Worm (Caenorhabditis elegans): Measurements from ENCODE around the gene C33G8.13.

Gene C33G8.13

DNA sequence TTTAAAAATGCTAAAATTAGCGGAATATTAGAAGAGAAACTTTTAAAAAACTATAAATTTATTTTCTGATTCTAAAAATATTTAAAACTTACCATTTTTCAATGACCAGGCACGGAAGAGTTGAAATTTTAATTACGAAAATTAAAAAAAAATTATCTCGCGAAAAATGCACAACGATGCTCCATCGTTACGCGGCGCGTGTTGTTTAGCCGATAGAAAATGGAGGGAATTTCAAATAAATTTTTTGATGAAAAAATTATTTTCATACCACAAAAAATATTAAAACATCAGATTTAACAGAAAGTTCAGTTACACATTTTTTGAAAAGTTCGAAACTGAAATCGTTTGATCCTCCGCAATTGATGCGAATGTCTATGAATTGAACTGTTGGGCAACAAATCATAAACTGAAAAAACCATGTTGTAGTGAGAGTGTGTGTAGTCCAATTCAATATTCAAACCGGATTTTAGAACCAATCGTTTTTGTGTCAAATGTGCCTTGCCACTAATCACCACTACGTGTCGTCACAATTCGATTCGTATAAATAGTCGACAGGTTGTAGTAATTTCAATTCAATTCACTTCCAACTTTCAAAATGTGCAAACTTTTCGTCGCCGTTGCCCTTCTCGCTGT, 35.5 kb upstream of the C33G8.13 start, which contains the start of the genes tofu-2 and spig-1:
tofu-2 (minus strand) TSS at position 116 of the 633 bp plus-strand sequence.
spig-1 (plus strand) TSS at position 583 of the 633 bp plus-strand sequence.
- TF ChIP-seq tbx-37 (GFP tag; conservative IDR thresholded peaks at IDR 0.05) (no peak), ceh-36 (tag; optimal IDR thresholded peaks at IDR 0.05) (no peak), hnd-1 (tag; optimal IDR thresholded peaks at IDR 0.05) (no peak), pes-1 (GFP tag; IDR thresholded peaks at IDR 0.05) (no peak), hmg-4 (GFP tag; optimal IDR thresholded peaks at IDR 0.05) (no peak), tra-4 (tag; optimal IDR thresholded peaks at IDR 0.05) (no peak), sea-1 (GFP tag; conservative IDR thresholded peaks at IDR 0.05) (no peak), B0310.2 (tag; optimal IDR thresholded peaks at IDR 0.05) (no peak), ceh-13 (GFP tag; optimal IDR thresholded peaks at IDR 0.05) (no peak), ets-7 (tag; optimal IDR thresholded peaks at IDR 0.05) (no peak), ama-1 (optimal IDR thresholded peaks at IDR 0.05) (no peak), F13C5.2 (tag; optimal IDR thresholded peaks at IDR 0.05) (no peak), aly-1 (tag; optimal IDR thresholded peaks at IDR 0.05) (no peak), hmbx-1 (tag; optimal IDR thresholded peaks at IDR 0.05) (no peak), flt-1 (GFP tag; IDR thresholded peaks at IDR 0.05) (no peak), tbx-11 (GFP tag; IDR thresholded peaks at IDR 0.05) (no peak)

DNA sequence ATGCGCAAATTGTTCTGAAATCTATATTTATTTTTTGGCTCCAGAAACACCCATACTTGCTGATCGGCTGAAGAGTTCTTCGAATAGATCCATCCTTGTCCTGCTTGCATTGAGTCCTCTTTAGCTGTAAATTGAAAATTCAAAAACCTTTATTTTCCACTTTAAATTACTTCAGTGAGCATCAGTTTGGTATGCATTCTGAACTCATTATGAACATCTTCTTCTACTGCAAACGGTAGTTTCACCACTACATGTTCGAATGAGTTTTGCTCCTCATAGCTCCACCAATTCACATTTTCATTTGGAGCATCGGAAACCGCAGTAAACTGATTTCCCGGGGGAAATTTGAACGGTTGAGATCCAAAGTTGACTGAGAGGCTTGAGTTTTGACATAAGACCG, 34.4 kb upstream of the C33G8.13 start:
- TF ChIP-seq ceh-36 (tag; optimal IDR thresholded peaks at IDR 0.05) (no peak), tbx-11 (GFP tag; IDR thresholded peaks at IDR 0.05) (no peak), ama-1 (optimal IDR thresholded peaks at IDR 0.05) (no peak), tbx-37 (GFP tag; conservative IDR thresholded peaks at IDR 0.05) (no peak), hmbx-1 (tag; optimal IDR thresholded peaks at IDR 0.05) (no peak), ets-7 (tag; optimal IDR thresholded peaks at IDR 0.05) (no peak), flt-1 (GFP tag; IDR thresholded peaks at IDR 0.05) (no peak), tra-4 (tag; optimal IDR thresholded peaks at IDR 0.05) (no peak), scrt-1 (GFP tag; IDR thresholded peaks at IDR 0.05) (no peak), F13C5.2 (tag; optimal IDR thresholded peaks at IDR 0.05) (no peak), ceh-13 (GFP tag; optimal IDR thresholded peaks at IDR 0.05) (no peak), hmg-4 (GFP tag; optimal IDR thresholded peaks at IDR 0.05) (no peak)

DNA sequence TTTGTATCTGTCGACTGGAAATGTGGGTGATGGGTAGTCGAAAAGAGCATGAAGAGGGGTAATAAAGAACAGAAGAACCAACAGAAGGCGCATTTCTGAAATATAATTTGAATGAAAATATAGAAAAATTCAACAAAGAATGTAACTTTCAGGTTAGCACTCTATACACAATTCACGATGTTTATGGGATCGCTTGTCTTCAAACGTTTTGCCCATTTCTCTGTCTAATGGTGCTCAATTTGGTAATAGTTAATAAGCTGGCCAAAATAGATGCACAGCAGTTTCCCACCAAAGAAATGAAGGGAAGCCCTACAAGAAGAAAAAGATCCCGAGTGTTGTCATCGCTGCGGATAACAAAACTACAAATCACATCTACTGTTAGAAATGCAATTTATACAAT, 31.7 kb upstream of the C33G8.13 start, which contains the start of gene F20A1.8:
F20A1.8 (minus strand) TSS at position 101 of the 400 bp plus-strand sequence.
- no peak for TF ChIP-seq flt-1 (GFP tag; IDR thresholded peaks at IDR 0.05)

DNA sequence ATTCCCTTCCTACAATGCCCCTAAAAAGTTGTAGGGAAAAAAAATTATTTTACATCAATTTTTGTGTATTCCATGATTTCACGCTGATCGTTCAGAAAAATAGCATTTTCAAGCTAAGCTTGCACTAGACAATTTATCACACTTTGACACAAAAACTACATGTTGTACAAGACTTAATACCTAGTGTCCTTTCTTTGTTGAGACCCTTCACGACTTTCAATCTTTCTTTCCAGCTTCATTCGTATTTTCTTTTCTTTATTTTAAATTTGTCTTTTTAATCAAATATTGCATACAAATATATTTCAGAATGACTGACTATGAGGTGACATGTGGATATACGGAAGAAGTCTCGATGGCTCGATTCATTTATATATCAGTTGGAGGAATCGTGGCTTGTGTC, 30.2 kb upstream of the C33G8.13 start, which contains the start of gene F20A1.2:
F20A1.2 (plus strand) TSS at position 301 of the 400 bp plus-strand sequence.
- TF ChIP-seq sea-1 (GFP tag; conservative IDR thresholded peaks at IDR 0.05), result no peak
- TF ChIP-seq F13C5.2 (tag; optimal IDR thresholded peaks at IDR 0.05), result no peak
- no peak for TF ChIP-seq B0310.2 (tag; optimal IDR thresholded peaks at IDR 0.05)
- TF ChIP-seq flt-1 (GFP tag; IDR thresholded peaks at IDR 0.05), result no peak
- no peak for TF ChIP-seq ets-7 (tag; optimal IDR thresholded peaks at IDR 0.05)
- no peak for TF ChIP-seq scrt-1 (GFP tag; IDR thresholded peaks at IDR 0.05)
- TF ChIP-seq tra-4 (tag; optimal IDR thresholded peaks at IDR 0.05), result no peak
- no peak for TF ChIP-seq ceh-36 (tag; optimal IDR thresholded peaks at IDR 0.05)
- TF ChIP-seq aly-1 (tag; optimal IDR thresholded peaks at IDR 0.05), result no peak
- TF ChIP-seq ama-1 (optimal IDR thresholded peaks at IDR 0.05), result no peak
- TF ChIP-seq hmbx-1 (tag; optimal IDR thresholded peaks at IDR 0.05), result no peak
- no peak for TF ChIP-seq pes-1 (GFP tag; IDR thresholded peaks at IDR 0.05)
- no peak for TF ChIP-seq ceh-13 (GFP tag; optimal IDR thresholded peaks at IDR 0.05)
- no peak for TF ChIP-seq tbx-37 (GFP tag; conservative IDR thresholded peaks at IDR 0.05)

DNA sequence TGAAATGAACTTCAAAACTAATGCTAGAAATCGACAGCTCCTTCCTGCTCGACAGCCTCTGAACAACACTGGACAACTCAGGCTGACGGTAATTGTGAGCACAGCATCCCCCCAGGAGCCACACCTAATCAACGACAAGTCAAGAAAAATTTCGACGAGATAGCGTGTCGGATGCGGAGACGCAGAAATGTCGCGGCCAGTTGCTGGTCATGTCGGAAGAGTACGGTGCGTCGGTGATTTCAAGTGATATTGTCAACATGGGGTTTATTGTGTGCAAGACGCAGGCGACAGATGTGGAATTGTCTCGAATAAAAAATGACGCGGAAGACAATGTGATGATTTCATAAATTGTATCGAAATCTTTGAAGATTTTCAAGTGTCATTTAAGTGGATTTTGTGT, 20.7 kb upstream of the C33G8.13 start, which contains the start of gene twk-11:
twk-11 (minus strand) TSS at position 101 of the 400 bp plus-strand sequence.
- TF ChIP-seq tbx-11 (GFP tag; IDR thresholded peaks at IDR 0.05) (no peak), F13C5.2 (tag; optimal IDR thresholded peaks at IDR 0.05) (no peak), sea-1 (GFP tag; conservative IDR thresholded peaks at IDR 0.05) (no peak), tra-4 (tag; optimal IDR thresholded peaks at IDR 0.05) (no peak), hnd-1 (tag; optimal IDR thresholded peaks at IDR 0.05) (no peak), tbx-37 (GFP tag; conservative IDR thresholded peaks at IDR 0.05) (no peak), ceh-36 (tag; optimal IDR thresholded peaks at IDR 0.05) (no peak), hmbx-1 (tag; optimal IDR thresholded peaks at IDR 0.05) (no peak), pes-1 (GFP tag; IDR thresholded peaks at IDR 0.05) (no peak)

DNA sequence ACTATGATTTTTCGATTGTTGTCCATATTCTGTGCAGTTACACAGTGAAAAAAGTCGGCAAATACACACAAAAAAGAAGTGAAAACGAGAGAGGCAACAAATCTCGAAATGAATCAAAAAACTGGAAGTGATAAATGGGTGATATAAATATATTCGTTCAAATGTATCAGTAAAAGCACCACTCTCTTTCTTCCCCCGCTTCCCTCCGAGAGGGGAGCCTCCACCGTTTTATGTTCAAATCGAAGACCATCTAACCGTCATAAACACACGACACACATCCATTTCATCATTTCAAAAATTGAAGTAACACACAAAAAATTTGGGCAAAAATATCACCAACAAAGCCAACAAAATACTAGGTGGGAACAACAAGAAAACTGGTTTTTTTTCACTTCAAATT, 11.3 kb upstream of the C33G8.13 start, which contains the start of gene F20A1.6:
F20A1.6 (minus strand) TSS at position 101 of the 400 bp plus-strand sequence.
- TF ChIP-seq tbx-11 (GFP tag; IDR thresholded peaks at IDR 0.05) (no peak), aly-1 (tag; optimal IDR thresholded peaks at IDR 0.05) (no peak), sea-1 (GFP tag; conservative IDR thresholded peaks at IDR 0.05) (no peak), hmg-4 (GFP tag; optimal IDR thresholded peaks at IDR 0.05) (no peak), ceh-36 (tag; optimal IDR thresholded peaks at IDR 0.05) (no peak), ets-7 (tag; optimal IDR thresholded peaks at IDR 0.05) (no peak)

DNA sequence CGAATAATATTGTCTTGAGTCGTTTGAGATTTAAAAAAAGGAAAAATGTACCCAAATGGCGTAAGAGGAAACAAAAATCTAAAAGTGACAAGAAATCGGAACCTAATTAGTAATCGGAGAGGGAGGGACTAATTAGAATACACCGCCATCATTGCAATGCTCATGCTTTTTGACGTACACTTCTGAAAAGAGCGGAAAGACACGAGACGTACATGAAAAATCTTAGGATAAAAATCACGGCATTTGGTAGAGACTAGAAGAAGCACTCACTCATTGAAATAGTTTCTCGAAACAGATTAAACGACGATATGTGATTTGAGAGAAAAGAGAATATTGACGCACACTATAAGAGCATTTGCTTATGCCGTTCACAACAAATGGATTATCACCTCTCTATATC, 7.2 kb upstream of the C33G8.13 start:
- TF ChIP-seq sea-1 (GFP tag; conservative IDR thresholded peaks at IDR 0.05) (no peak), hnd-1 (tag; optimal IDR thresholded peaks at IDR 0.05) (no peak), tra-4 (tag; optimal IDR thresholded peaks at IDR 0.05) (no peak), ama-1 (optimal IDR thresholded peaks at IDR 0.05) (no peak), F13C5.2 (tag; optimal IDR thresholded peaks at IDR 0.05) (no peak), tbx-11 (GFP tag; IDR thresholded peaks at IDR 0.05) (no peak), aly-1 (tag; optimal IDR thresholded peaks at IDR 0.05) (no peak), ceh-13 (GFP tag; optimal IDR thresholded peaks at IDR 0.05) (no peak), pes-1 (GFP tag; IDR thresholded peaks at IDR 0.05) (no peak), B0310.2 (tag; optimal IDR thresholded peaks at IDR 0.05) (no peak), ceh-36 (tag; optimal IDR thresholded peaks at IDR 0.05) (no peak), tbx-37 (GFP tag; conservative IDR thresholded peaks at IDR 0.05) (no peak), hmg-4 (GFP tag; optimal IDR thresholded peaks at IDR 0.05) (no peak), ets-7 (tag; optimal IDR thresholded peaks at IDR 0.05) (no peak), flt-1 (GFP tag; IDR thresholded peaks at IDR 0.05) (no peak), hmbx-1 (tag; optimal IDR thresholded peaks at IDR 0.05) (no peak), scrt-1 (GFP tag; IDR thresholded peaks at IDR 0.05) (no peak)
